Fruit fly (Drosophila melanogaster) whole organism, embryonic: ENCODE measurements around the gene Plzf.
A peak's percentile ranks its signal among the peaks of the same experiment; 100 is the strongest.

Experiments
- Adf1 ChIP-seq: fragments of 200-800 bp; sonication (Bioruptor generic); IDR thresholded peaks from 2 replicates; pipeline ENCODE4 v1.3.6; 2022; ENCODE audit warnings: missing biosample characterization, missing genetic modification characterization
- CG10267 ChIP-seq: fragments of 200-800 bp; sonication (Bioruptor generic); optimal IDR thresholded peaks from 2 replicates; lab custom pipeline; 2018; ENCODE audit warnings: missing biosample characterization, mild to moderate bottlenecking, missing genetic modification characterization, moderate library complexity
- CG10462 ChIP-seq: fragments of 200-800 bp; sonication (Bioruptor generic); optimal IDR thresholded peaks from 2 replicates; lab custom pipeline; 2016; ENCODE audit warnings: missing biosample characterization, missing genetic modification characterization
- CG10959 ChIP-seq: fragments of 200-800 bp; sonication (Bioruptor generic); IDR thresholded peaks from 2 replicates; pipeline ENCODE4 v1.3.6; 2022; ENCODE audit warnings: missing biosample characterization, missing genetic modification characterization
- CG11695 ChIP-seq: fragments of 200-800 bp; sonication (Bioruptor generic); IDR thresholded peaks from 3 replicates; pipeline ENCODE4 v1.3.6; 2022; ENCODE audit warnings: missing biosample characterization, missing genetic modification characterization
- CG12299 ChIP-seq: fragments of 200-800 bp; sonication (Bioruptor generic); optimal IDR thresholded peaks from 2 replicates; lab custom pipeline; 2018; ENCODE audit warnings: missing biosample characterization, mild to moderate bottlenecking, missing genetic modification characterization
- CG1233 ChIP-seq: fragments of 200-800 bp; sonication (Bioruptor generic); optimal IDR thresholded peaks from 4 replicates; lab custom pipeline; 2018; ENCODE audit warnings: missing biosample characterization, mild to moderate bottlenecking, missing genetic modification characterization
- CG14014 ChIP-seq: fragments of 200-800 bp; sonication (Bioruptor generic); IDR thresholded peaks from 2 replicates; pipeline ENCODE4 v1.3.6; 2022; ENCODE audit warnings: missing biosample characterization, missing genetic modification characterization
- CG14860 ChIP-seq: fragments of 200-800 bp; sonication (Bioruptor generic); IDR thresholded peaks from 3 replicates; pipeline ENCODE4 v1.3.6; 2022; ENCODE audit warnings: missing biosample characterization, missing genetic modification characterization; ENCODE audit not compliant: partially characterized antibody
- CG15601 ChIP-seq: fragments of 200-800 bp; sonication (Bioruptor generic); optimal IDR thresholded peaks from 3 replicates; lab custom pipeline; 2019; ENCODE audit warnings: missing biosample characterization, mild to moderate bottlenecking, missing genetic modification characterization, moderate library complexity
- CG1647 ChIP-seq: fragments of 200-800 bp; sonication (Bioruptor generic); optimal IDR thresholded peaks from 3 replicates; lab custom pipeline; 2016; ENCODE audit warnings: missing biosample characterization, missing genetic modification characterization
- CG16779 ChIP-seq: fragments of 200-800 bp; sonication (Bioruptor generic); IDR thresholded peaks from 2 replicates; pipeline ENCODE4 v1.3.6; 2022; ENCODE audit warnings: missing biosample characterization, missing genetic modification characterization
- CG1832 ChIP-seq: fragments of 200-800 bp; sonication (Bioruptor generic); optimal IDR thresholded peaks from 2 replicates; lab custom pipeline; 2017; ENCODE audit warnings: missing biosample characterization, mild to moderate bottlenecking, missing genetic modification characterization, inconsistent platforms
- CG18619 ChIP-seq: fragments of 200-800 bp; sonication (Bioruptor generic); optimal IDR thresholded peaks from 3 replicates; lab custom pipeline; 2017; ENCODE audit warnings: missing biosample characterization, mild to moderate bottlenecking, missing genetic modification characterization
- CG18764 ChIP-seq: fragments of 200-800 bp; sonication (Bioruptor generic); optimal IDR thresholded peaks from 3 replicates; lab custom pipeline; 2016; ENCODE audit warnings: missing biosample characterization, missing genetic modification characterization
- CG2120 ChIP-seq: fragments of 200-800 bp; sonication (Bioruptor generic); optimal IDR thresholded peaks from 3 replicates; lab custom pipeline; 2016; ENCODE audit warnings: missing biosample characterization, missing genetic modification characterization
- CG43689 ChIP-seq: fragments of 200-800 bp; sonication (Bioruptor generic); IDR thresholded peaks from 2 replicates; pipeline ENCODE4 v1.3.6; 2022; ENCODE audit warnings: missing biosample characterization, missing genetic modification characterization
- CG4730 ChIP-seq: fragments of 200-800 bp; sonication (Bioruptor generic); IDR thresholded peaks from 2 replicates; pipeline ENCODE4 v1.3.6; 2022; ENCODE audit warnings: missing biosample characterization, missing genetic modification characterization
- CG6175 ChIP-seq: fragments of 200-800 bp; sonication (Bioruptor generic); IDR thresholded peaks from 3 replicates; pipeline ENCODE4 v1.3.6; 2022; ENCODE audit warnings: missing biosample characterization, missing genetic modification characterization
- CG6272 ChIP-seq: fragments of 200-800 bp; sonication (Bioruptor generic); IDR thresholded peaks from 2 replicates; pipeline ENCODE4 v1.3.6; 2022; ENCODE audit warnings: missing biosample characterization, missing genetic modification characterization
- CG8478 ChIP-seq: fragments of >200 bp; optimal IDR thresholded peaks from 2 replicates; lab custom pipeline; 2018
- CG8944 ChIP-seq: fragments of 200-800 bp; sonication (Bioruptor generic); optimal IDR thresholded peaks from 3 replicates; lab custom pipeline; 2016; ENCODE audit warnings: missing biosample characterization, missing genetic modification characterization
- CG9437 ChIP-seq: fragments of 200-800 bp; sonication (Bioruptor generic); optimal IDR thresholded peaks from 2 replicates; lab custom pipeline; 2018; ENCODE audit warnings: missing biosample characterization, mild to moderate bottlenecking, missing genetic modification characterization
- CkIIα-i1 ChIP-seq: fragments of 200-800 bp; sonication (Bioruptor generic); IDR thresholded peaks from 2 replicates; pipeline ENCODE4 v1.3.6; 2022; ENCODE audit warnings: missing biosample characterization, missing genetic modification characterization
- D19B ChIP-seq: fragments of 200-800 bp; sonication (Bioruptor generic); optimal IDR thresholded peaks from 2 replicates; lab custom pipeline; 2017; ENCODE audit warnings: missing biosample characterization, mild to moderate bottlenecking, missing genetic modification characterization
- Dad ChIP-seq: fragments of 200-800 bp; sonication (Bioruptor generic); optimal IDR thresholded peaks from 3 replicates; lab custom pipeline; 2016; ENCODE audit warnings: missing biosample characterization, missing genetic modification characterization
- H2.0 ChIP-seq: fragments of 200-800 bp; sonication (Bioruptor generic); IDR thresholded peaks from 2 replicates; pipeline ENCODE4 v1.3.6; 2022; ENCODE audit warnings: missing biosample characterization, missing genetic modification characterization
- Hr78 ChIP-seq, 2 experiments: fragments of 200-800 bp in 1 of 2; fragments of >200 bp in 1 of 2; sonication (Bioruptor generic) in 1 of 2; optimal IDR thresholded peaks; 2 replicates each; lab custom pipeline; 2017 to 2019; ENCODE audit warnings: missing biosample characterization in 2 of 2, missing genetic modification characterization in 2 of 2, mild to moderate bottlenecking in 1 of 2, moderate library complexity in 1 of 2
- Med ChIP-seq: fragments of 200-800 bp; sonication (Bioruptor generic); peaks from one replicate; lab custom pipeline; 2016; ENCODE audit warnings: missing biosample characterization, missing genetic modification characterization, mild to moderate bottlenecking, inconsistent platforms, moderate library complexity
- Myb ChIP-seq: fragments of 200-800 bp; sonication (Bioruptor generic); optimal IDR thresholded peaks from 2 replicates; lab custom pipeline; 2016; ENCODE audit warnings: missing biosample characterization, missing genetic modification characterization
- NC2α ChIP-seq: fragments of 200-800 bp; sonication (Bioruptor generic); optimal IDR thresholded peaks from 2 replicates; lab custom pipeline; 2016; ENCODE audit warnings: missing biosample characterization, missing genetic modification characterization
- abd-A ChIP-seq: fragments of 200-800 bp; sonication (Bioruptor generic); optimal IDR thresholded peaks from 3 replicates; lab custom pipeline; 2019; ENCODE audit warnings: missing biosample characterization, mild to moderate bottlenecking, missing genetic modification characterization, moderate library complexity
- bab2 ChIP-seq: fragments of 200-800 bp; sonication (Bioruptor generic); optimal IDR thresholded peaks from 2 replicates; lab custom pipeline; 2016; ENCODE audit warnings: missing biosample characterization, missing genetic modification characterization
- bowl ChIP-seq: fragments of 200-800 bp; sonication (Bioruptor generic); IDR thresholded peaks from 2 replicates; pipeline ENCODE4 v1.3.6; 2022; ENCODE audit warnings: missing biosample characterization, missing genetic modification characterization
- da ChIP-seq: fragments of 200-800 bp; sonication (Bioruptor generic); optimal IDR thresholded peaks from 2 replicates; lab custom pipeline; 2016; ENCODE audit warnings: missing biosample characterization, missing genetic modification characterization
- dati ChIP-seq: fragments of 200-800 bp; sonication (Bioruptor generic); IDR thresholded peaks from 2 replicates; pipeline ENCODE4 v1.3.6; 2022; ENCODE audit warnings: missing biosample characterization, missing genetic modification characterization
- ftz-f1 ChIP-seq: fragments of 200-800 bp; sonication (Bioruptor generic); optimal IDR thresholded peaks from 2 replicates; lab custom pipeline; 2016; ENCODE audit warnings: missing biosample characterization, missing genetic modification characterization
- gt ChIP-seq: fragments of 200-800 bp; sonication (Bioruptor generic); IDR thresholded peaks from 2 replicates; pipeline ENCODE4 v1.3.6; 2022; ENCODE audit warnings: missing biosample characterization, missing genetic modification characterization
- insv ChIP-seq, 2 experiments: fragments of 200-800 bp; sonication (Bioruptor generic); optimal IDR thresholded peaks; 3 replicates each; lab custom pipeline; 2016 to 2018; ENCODE audit warnings: missing biosample characterization in 2 of 2, missing genetic modification characterization in 2 of 2
- lbe ChIP-seq: fragments of 200-800 bp; sonication (Bioruptor generic); optimal IDR thresholded peaks from 2 replicates; lab custom pipeline; 2016; ENCODE audit warnings: missing biosample characterization, mild to moderate bottlenecking, missing genetic modification characterization
- mam ChIP-seq: fragments of 200-800 bp; sonication (Bioruptor generic); optimal IDR thresholded peaks from 3 replicates; lab custom pipeline; 2016; ENCODE audit warnings: missing biosample characterization, missing genetic modification characterization
- psq ChIP-seq: fragments of 200-800 bp; sonication (Bioruptor generic); optimal IDR thresholded peaks from 2 replicates; lab custom pipeline; 2017; ENCODE audit warnings: missing biosample characterization, missing genetic modification characterization
- pzg ChIP-seq: fragments of 200-800 bp; sonication (Bioruptor generic); optimal IDR thresholded peaks from 3 replicates; lab custom pipeline; 2018; ENCODE audit warnings: missing biosample characterization, mild to moderate bottlenecking, missing genetic modification characterization, moderate library complexity
- salm ChIP-seq: fragments of 200-800 bp; sonication (Bioruptor generic); optimal IDR thresholded peaks from 2 replicates; lab custom pipeline; 2018; ENCODE audit warnings: missing biosample characterization, mild to moderate bottlenecking, missing genetic modification characterization
- slbo ChIP-seq: fragments of 200-800 bp; sonication (Bioruptor generic); IDR thresholded peaks from 2 replicates; pipeline ENCODE4 v1.3.6; 2022; ENCODE audit warnings: missing biosample characterization, missing genetic modification characterization
- slou ChIP-seq: fragments of 200-800 bp; sonication (Bioruptor generic); optimal IDR thresholded peaks from 3 replicates; lab custom pipeline; 2016; ENCODE audit warnings: missing biosample characterization, missing genetic modification characterization
- ssp ChIP-seq: fragments of 200-800 bp; sonication (Bioruptor generic); IDR thresholded peaks from 2 replicates; pipeline ENCODE4 v1.3.6; 2022; ENCODE audit warnings: missing biosample characterization, missing genetic modification characterization
- ttk ChIP-seq: fragments of 200-800 bp; sonication (Bioruptor generic); IDR thresholded peaks from 2 replicates; pipeline ENCODE4 v2.1.2; 2022; ENCODE audit warnings: missing biosample characterization, missing genetic modification characterization
- tup ChIP-seq: fragments of 200-800 bp; sonication (Bioruptor generic); optimal IDR thresholded peaks from 2 replicates; lab custom pipeline; 2016; ENCODE audit warnings: missing biosample characterization, mild to moderate bottlenecking, missing genetic modification characterization, moderate library complexity
- zen ChIP-seq: fragments of 200-800 bp; sonication (Bioruptor generic); optimal IDR thresholded peaks from 3 replicates; lab custom pipeline; 2018; ENCODE audit warnings: missing biosample characterization, mild to moderate bottlenecking, missing genetic modification characterization, moderate library complexity
- zf30C ChIP-seq: fragments of 200-800 bp; sonication (Bioruptor generic); optimal IDR thresholded peaks from 3 replicates; lab custom pipeline; 2018; ENCODE audit warnings: missing biosample characterization, mild to moderate bottlenecking, missing genetic modification characterization

Gene Plzf

DNA sequence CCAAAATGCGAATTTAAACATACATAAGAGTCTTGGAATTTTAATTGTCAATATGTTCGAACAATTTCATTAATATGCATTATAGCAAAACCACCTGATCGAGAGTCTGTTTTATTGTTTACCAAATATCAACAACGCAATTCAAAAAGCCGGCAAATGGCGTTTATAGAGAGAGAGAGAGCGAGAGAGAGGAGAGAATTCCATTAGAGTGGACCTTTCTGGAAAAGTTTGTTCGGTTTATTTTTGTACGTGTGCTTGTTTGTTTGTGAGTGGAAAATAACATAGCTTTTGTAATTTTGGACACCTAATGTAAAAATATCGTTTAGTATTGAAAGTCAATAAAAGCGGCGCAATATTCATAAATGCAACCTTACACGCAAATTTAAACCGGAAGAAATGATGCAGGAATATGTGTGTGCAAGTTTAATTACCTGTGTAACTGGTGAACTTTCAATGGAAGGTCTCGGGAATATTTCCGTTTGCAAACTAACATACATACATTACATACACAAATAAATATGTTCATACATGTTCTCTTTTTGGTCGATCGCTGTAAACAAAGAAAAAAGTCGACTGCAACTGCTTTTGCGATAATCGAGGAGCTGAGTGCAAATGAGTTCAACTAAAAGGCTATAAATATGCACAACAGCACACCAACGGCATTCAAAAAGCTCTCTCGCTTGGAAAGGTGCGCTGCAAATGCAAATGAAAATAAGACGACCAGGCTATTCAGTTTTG is 3.9 kb downstream of the Plzf start, which contains the start of gene CG6785 (continued):
- TF ChIP-seq CG9437 (GFP tag; lab: Kevin White, UChicago) (peak; percentile 25), CG14860 (GFP tag; lab: Robert Waterston, UW) (no peak), zf30C (GFP tag; lab: Kevin White, UChicago) (no peak), slbo (GFP tag; lab: Robert Waterston, UW) (no peak), gt (no peak), CG12299 (tag; lab: Kevin White, UChicago) (peak; percentile 89), ftz-f1 (GFP tag; lab: Kevin White, UChicago) (no peak), CG6175 (GFP tag; lab: Robert Waterston, UW) (no peak), Med (GFP tag; lab: Kevin White, UChicago) (peak; percentile 96), pzg (GFP tag; lab: Kevin White, UChicago) (peak; percentile 7), zen (tag; lab: Kevin White, UChicago) (peak; percentile 9), insv (GFP tag; optimal IDR thresholded peaks at IDR 0.05; lab: Kevin White, UChicago) (peak in 1 of 2 experiments; percentile 77), da (GFP tag; lab: Kevin White, UChicago) (peak; percentile 64), abd-A (peak; percentile 89), ssp (no peak), CG10959 (0 out of 2 replicates have a peak, but pooled peaks have one; percentile 11), slou (GFP tag; lab: Kevin White, UChicago) (peak; percentile 26), CkIIα-i1 (GFP tag; lab: Robert Waterston, UW) (no peak), dati (GFP tag; lab: Robert Waterston, UW) (no peak), CG18619 (GFP tag; lab: Kevin White, UChicago) (peak; percentile 88), bowl (no peak), bab2 (GFP tag; lab: Kevin White, UChicago) (peak; percentile 92), CG16779 (0 out of 2 replicates have a peak, but pooled peaks have one; percentile 19), tup (GFP tag; lab: Kevin White, UChicago) (peak; percentile 66), CG18764 (peak; percentile 87), CG2120 (GFP tag; lab: Kevin White, UChicago) (peak; percentile 71), CG43689 (no peak), CG1832 (GFP tag; lab: Kevin White, UChicago) (no peak), CG15601 (tag; lab: Kevin White, UChicago) (peak; percentile 92), Myb (GFP tag; lab: Kevin White, UChicago) (peak; percentile 60), Hr78 (GFP tag; optimal IDR thresholded peaks at IDR 0.05; lab: Kevin White, UChicago) (peak in 1 of 2 experiments; percentile 52), CG8944 (GFP tag; lab: Kevin White, UChicago) (peak; percentile 80), psq (GFP tag; lab: Kevin White, UChicago) (peak; percentile 58), H2.0 (GFP tag; lab: Robert Waterston, UW) (no peak), NC2α (peak; percentile 90), D19B (peak; percentile 22), CG10267 (peak; percentile 64), Adf1 (GFP tag; lab: Robert Waterston, UW) (peak; percentile 18; the same call in 1 of the 2 replicates), CG10462 (peak; percentile 70), CG1233 (GFP tag; lab: Kevin White, UChicago) (peak; percentile 85), CG11695 (GFP tag; lab: Robert Waterston, UW) (peak; percentile 71), CG1647 (GFP tag; lab: Kevin White, UChicago) (peak; percentile 75), Dad (peak; percentile 65), salm (tag; lab: Kevin White, UChicago) (peak; percentile 86), CG4730 (GFP tag; lab: Robert Waterston, UW) (no peak), lbe (peak; percentile 85), mam (GFP tag; lab: Kevin White, UChicago) (peak; percentile 37), CG8478 (lab: Kevin White, UChicago) (no peak), ttk (GFP tag; lab: Robert Waterston, UW) (no peak), CG6272 (GFP tag; lab: Robert Waterston, UW) (no peak), CG14014 (GFP tag; lab: Robert Waterston, UW) (peak; percentile 85; the same call in 1 of the 2 replicates)
